Fruit fly (Drosophila melanogaster): ENCODE measurements around the gene CG32563.

DNA sequence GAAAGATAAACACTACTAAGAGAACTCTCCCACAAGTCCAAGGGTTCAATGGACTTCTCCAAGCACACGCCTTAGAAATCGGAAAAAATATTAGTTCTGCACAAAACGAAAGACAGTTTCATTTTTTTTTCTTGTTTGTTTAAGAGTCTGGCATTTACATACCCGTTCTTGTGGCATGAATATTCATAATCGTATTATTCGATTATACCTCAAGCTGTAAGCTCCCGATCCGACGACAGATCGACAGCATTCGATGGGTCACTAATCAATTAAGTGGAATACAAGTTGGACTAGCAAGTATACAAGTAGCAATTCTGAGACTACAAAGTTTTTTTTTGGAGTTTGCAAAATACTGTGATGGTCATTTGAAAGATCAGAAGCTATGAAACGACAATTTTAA is 19.2 kb downstream of the CG32563 start:
- TF ChIP-seq CG8478 (optimal IDR thresholded peaks at IDR 0.05): no peak
- TF ChIP-seq CTCF (optimal IDR thresholded peaks at IDR 0.05): no peak

Measured in S2 (cell line).